Fruit fly (Drosophila melanogaster): ENCODE results near the gene Or85a.

- TF ChIP-seq pan (optimal IDR thresholded peaks at IDR 0.05) (no peak), usp (GFP tag; optimal IDR thresholded peaks at IDR 0.05) (no peak)
Observed at dm6 chr3R:8352961-8353728, 31.6 kb downstream of the Or85a start.
